Worm (Caenorhabditis elegans): ENCODE measurements around the gene Y16B4A.2.

The Y16B4A.2 gene

DNA sequence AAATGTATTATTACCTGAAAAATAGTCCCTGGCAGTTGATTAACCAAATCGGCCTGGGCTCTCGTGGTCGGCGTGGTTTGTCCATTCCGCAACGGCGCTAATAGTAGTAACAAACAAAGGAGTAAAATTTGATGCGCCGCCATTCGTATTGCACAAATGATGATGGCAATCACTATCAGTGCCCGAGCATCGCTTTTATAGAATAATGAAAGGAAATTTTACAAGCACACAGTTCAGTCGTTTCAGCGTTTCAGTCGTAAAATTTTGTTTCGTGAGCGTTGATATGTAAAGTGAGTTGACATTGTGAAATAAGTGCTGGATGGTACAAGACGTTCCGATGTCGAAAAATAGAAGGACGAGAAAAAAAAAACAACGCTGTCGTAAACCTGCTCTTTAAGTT, at the start of gene Y16B4A.2:
Gene Y16B4A.2, minus strand, starts transcription at position 170 of the 400 bp plus-strand sequence.
- TF ChIP-seq unc-62 (GFP tag; optimal IDR thresholded peaks at IDR 0.05): no peak

DNA sequence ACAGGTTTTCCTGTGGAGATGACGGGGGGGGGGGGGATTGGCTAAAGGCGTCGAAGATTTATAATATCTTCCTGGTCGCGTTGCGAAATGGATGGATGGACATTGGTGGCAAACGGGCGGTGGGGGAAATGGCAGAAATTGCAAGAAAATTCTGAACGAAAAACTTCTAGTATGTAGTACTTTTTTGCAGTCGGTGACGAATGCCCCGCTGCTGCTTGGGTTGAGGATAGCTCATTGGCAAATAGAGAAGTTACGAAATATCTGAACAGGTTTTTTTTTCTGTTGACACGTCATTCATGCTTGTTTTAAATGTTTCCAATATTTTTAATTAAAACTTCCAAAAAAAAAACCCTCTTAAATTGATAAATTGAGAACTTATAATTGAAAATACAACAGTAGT, 47.8 kb upstream of the Y16B4A.2 start:
- no peak for TF ChIP-seq unc-62 (GFP tag; optimal IDR thresholded peaks at IDR 0.05)

ce11 chrX:14818464-14819259, 47.0 kb upstream of the Y16B4A.2 start, which contains the start of gene epn-1:
epn-1 (minus strand) TSS chrX:14818514.
- TF ChIP-seq unc-62 (GFP tag; optimal IDR thresholded peaks at IDR 0.05): no peak

DNA sequence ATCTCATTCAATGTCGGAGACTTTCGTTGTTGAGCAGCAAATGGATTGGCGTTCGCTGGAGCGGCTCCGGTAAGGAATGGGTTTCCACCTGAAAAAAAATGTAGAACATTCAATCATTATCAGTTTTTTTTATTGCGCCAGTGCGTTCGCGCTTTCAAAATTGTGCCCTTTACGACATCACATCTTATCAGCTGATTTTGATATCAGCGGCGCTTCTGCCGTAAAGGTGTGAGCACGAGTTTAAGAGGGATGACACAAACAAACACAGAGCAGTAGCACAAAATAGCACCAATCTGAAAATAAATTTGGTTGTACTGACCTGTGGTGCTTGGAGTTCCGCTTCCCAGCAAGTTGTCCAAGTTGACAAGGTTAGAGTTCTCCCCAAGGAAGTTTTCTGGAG, 45.1 kb upstream of the Y16B4A.2 start:
- no peak for TF ChIP-seq unc-62 (GFP tag; optimal IDR thresholded peaks at IDR 0.05)

DNA sequence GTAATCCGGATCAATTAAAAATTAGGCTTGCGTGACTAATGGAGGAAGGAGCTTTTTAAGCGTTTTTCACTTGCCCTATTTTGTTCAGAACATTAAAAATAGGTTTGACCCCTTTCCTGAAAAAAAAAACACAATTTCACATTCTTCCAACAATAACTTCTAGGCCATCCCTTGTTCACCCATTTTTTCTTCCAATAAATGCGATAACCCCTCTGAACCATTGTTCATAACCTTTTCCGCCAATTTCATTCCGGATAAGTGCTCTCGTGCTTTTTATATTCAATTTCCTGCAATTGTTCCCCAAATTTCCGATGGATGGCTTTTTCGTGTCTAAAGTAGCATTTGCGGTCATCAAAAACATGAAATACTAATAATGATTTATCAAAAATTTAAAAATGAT, 43.8 kb upstream of the Y16B4A.2 start:
- TF ChIP-seq unc-62 (GFP tag; optimal IDR thresholded peaks at IDR 0.05): no peak

- TF ChIP-seq unc-62 (GFP tag; optimal IDR thresholded peaks at IDR 0.05): no peak
Measured at ce11 chrX:14813398-14813797, 41.7 kb upstream of the Y16B4A.2 start.

DNA sequence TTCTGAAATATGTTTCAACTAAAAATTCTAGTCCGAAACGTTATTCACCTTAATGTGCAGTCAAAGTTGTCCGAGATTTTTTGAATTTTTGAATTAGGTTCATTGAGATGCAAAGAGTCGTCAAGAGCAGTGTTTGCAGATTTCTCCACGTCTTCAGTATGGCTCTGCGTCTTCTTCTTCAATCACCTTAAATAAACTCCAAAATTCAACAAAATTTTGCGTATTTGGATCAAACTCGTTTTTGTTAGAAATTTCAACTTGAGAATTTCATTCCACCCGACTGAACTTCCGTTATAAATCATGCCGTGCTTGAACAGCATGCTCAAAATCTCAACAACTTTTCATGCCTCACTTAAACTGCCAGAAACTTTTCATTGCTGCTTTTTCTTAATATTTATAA, 40.4 kb upstream of the Y16B4A.2 start, which contains the start of gene T04C10.3:
Gene T04C10.3, plus strand, starts transcription at position 301 of the 400 bp plus-strand sequence.
- TF ChIP-seq unc-62 (GFP tag; optimal IDR thresholded peaks at IDR 0.05): no peak

- TF ChIP-seq unc-62 (GFP tag; optimal IDR thresholded peaks at IDR 0.05): no peak
Measured at ce11 chrX:14810718-14811117, 39.1 kb upstream of the Y16B4A.2 start, which contains the start of gene atf-4. atf-4 (minus strand) TSS chrX:14810810.

DNA sequence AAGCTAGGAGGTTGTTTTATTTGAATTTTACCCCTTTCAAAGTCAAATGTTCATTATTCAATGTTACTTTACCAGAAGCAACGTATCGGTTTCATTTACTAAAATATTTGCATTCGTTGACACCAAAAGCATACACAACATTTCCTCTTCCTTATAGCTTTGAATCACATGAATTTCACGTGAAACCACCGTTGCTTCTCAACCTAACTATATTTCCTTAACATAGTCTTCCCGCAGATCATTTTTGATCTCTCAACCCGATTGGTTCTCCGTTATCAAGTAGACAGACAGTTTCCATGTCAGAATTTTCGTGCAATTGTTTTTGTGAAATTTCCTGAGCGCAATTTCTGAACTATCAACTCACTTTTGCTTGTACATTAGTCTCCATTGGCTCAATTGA, 38.3 kb upstream of the Y16B4A.2 start:
- no peak for TF ChIP-seq unc-62 (GFP tag; optimal IDR thresholded peaks at IDR 0.05)

DNA sequence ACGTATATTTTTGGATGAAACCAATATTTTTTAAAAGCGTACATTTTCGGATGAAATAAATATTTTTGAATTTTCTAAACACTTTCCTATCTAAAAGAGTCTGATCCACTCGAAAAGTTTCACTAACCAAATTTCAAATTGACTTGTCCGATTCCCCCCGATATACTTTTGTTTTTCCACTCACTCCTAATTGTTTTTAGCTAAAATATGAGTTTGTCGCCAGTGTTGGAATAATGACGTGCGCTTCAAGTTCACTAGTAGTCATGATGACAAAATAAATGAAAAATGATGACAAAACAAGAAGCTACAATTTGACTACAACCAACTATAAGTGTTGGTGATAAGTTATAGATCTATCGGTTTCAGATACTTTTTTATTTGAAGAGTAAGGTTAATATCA, 37.1 kb upstream of the Y16B4A.2 start:
- no peak for TF ChIP-seq unc-62 (GFP tag; optimal IDR thresholded peaks at IDR 0.05)

ce11 chrX:14806936-14807335, 35.3 kb upstream of the Y16B4A.2 start, which contains the start of gene F42D1.4:
F42D1.4 (plus strand) TSS chrX:14807236.
- no peak for TF ChIP-seq unc-62 (GFP tag; optimal IDR thresholded peaks at IDR 0.05)

- TF ChIP-seq unc-62 (GFP tag; optimal IDR thresholded peaks at IDR 0.05): no peak
Measured at ce11 chrX:14805746-14806145, 34.1 kb upstream of the Y16B4A.2 start.

DNA sequence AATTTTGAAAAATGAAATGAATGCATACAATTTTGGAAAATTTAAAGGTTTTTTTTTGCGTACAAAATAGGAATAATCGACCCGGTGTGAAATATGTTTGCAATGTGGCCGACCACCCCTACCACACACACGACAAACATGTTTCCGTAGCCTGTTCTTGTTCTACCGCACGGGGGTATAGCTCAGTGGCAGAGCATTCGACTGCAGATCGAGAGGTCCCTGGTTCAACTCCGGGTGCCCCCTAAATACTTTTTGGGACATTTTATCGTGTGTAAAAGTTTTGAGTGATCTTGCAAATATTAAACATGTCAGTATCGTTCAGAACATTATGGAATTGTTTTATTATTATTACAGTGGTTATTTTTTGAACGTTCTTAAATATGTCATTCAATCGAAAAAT, 33.1 kb upstream of the Y16B4A.2 start:
- no peak for TF ChIP-seq unc-62 (GFP tag; optimal IDR thresholded peaks at IDR 0.05)

- no peak for TF ChIP-seq unc-62 (GFP tag; optimal IDR thresholded peaks at IDR 0.05)
Measured at ce11 chrX:14797405-14797804, 25.8 kb upstream of the Y16B4A.2 start.

- no peak for TF ChIP-seq unc-62 (GFP tag; optimal IDR thresholded peaks at IDR 0.05)
Measured at ce11 chrX:14794170-14794569, 22.5 kb upstream of the Y16B4A.2 start.

DNA sequence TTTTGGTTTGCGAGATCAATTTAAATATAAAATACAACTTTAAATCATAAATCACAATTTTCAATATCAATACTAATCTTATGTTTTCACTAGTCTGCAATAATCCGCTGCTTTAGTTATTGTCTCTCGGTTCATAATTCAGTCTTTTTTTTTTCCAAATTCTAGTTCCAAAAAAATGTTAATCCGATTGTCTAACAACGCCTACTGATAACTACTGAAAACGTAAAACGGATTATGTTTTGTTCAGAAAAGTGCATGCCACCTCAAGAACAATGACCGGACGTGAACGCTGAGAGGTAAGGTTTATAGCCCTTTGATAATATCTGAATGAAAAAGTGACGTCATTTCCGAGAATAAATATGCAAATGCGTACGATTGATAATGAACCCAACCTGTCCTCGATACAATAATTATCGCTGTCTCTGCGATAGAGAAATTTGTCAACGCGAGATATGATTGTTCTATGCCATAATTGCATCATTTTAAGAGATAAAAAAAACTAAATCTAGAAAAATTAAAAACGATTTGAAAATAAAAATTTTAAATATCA, 21.6 kb upstream of the Y16B4A.2 start, which contains the start of gene sprr-2:
Gene sprr-2, plus strand, starts transcription at position 248 of the 550 bp plus-strand sequence.
- no peak for TF ChIP-seq unc-62 (GFP tag; optimal IDR thresholded peaks at IDR 0.05)
